Worm (Caenorhabditis elegans) whole organism, late embryonic: ENCODE results near the gene K10C9.7.
A peak's percentile ranks its signal among the peaks of the same experiment; 100 is the strongest.

Experiments used
- C08G9.2 ChIP-seq: sonication (generic microtip); optimal IDR thresholded peaks from 2 replicates; lab custom pipeline; 2016; ENCODE audit warnings: mild to moderate bottlenecking, missing genetic modification characterization, moderate library complexity, missing compliant biosample characterization
- F13H6.1 ChIP-seq: sonication (generic microtip); optimal IDR thresholded peaks from 2 replicates; lab custom pipeline; 2016; ENCODE audit warnings: missing genetic modification characterization, missing compliant biosample characterization
- K02D7.2 ChIP-seq: sonication (generic microtip); optimal IDR thresholded peaks from 2 replicates; lab custom pipeline; 2017; ENCODE audit warnings: mild to moderate bottlenecking, missing genetic modification characterization, missing compliant biosample characterization
- K09A11.1 ChIP-seq: sonication (generic microtip); optimal IDR thresholded peaks from 2 replicates; lab custom pipeline; 2017; ENCODE audit warnings: antibody characterized with exemption, mild to moderate bottlenecking, missing genetic modification characterization, missing compliant biosample characterization; ENCODE audit not compliant: insufficient read depth
- Y22D7AL.16 ChIP-seq: sonication (generic microtip); optimal IDR thresholded peaks from 2 replicates; lab custom pipeline; 2016; ENCODE audit warnings: missing genetic modification characterization, missing compliant biosample characterization
- ama-1 ChIP-seq: fragments of 150-350 bp; optimal IDR thresholded peaks from 2 replicates; lab custom pipeline; 2014
- ceh-14 ChIP-seq: sonication (generic microtip); optimal IDR thresholded peaks from 2 replicates; lab custom pipeline; 2016; ENCODE audit warnings: missing genotype, missing genetic modification characterization, missing compliant biosample characterization
- ceh-18 ChIP-seq: sonication (generic microtip); optimal IDR thresholded peaks from 2 replicates; lab custom pipeline; 2016; ENCODE audit warnings: missing genetic modification characterization, missing compliant biosample characterization
- ceh-22 ChIP-seq: sonication (generic microtip); optimal IDR thresholded peaks from 2 replicates; lab custom pipeline; 2017; ENCODE audit warnings: missing biosample characterization, missing genetic modification characterization
- ceh-24 ChIP-seq: sonication (generic microtip); optimal IDR thresholded peaks from 2 replicates; lab custom pipeline; 2016; ENCODE audit warnings: mild to moderate bottlenecking, missing genetic modification characterization, missing compliant biosample characterization
- ceh-31 ChIP-seq: sonication (generic microtip); optimal IDR thresholded peaks from 2 replicates; lab custom pipeline; 2016; ENCODE audit warnings: missing genetic modification characterization, missing compliant biosample characterization
- ceh-34 ChIP-seq: sonication (generic microtip); optimal IDR thresholded peaks from 2 replicates; lab custom pipeline; 2016; ENCODE audit warnings: mild to moderate bottlenecking, missing genetic modification characterization, missing compliant biosample characterization
- ceh-45 ChIP-seq: fragments of 200-800 bp; sonication (Bioruptor generic); IDR thresholded peaks from 2 replicates; pipeline ENCODE4 v1.3.6; 2022; ENCODE audit warnings: missing genetic modification reagents, missing genetic modification characterization, missing compliant biosample characterization
- ceh-48 ChIP-seq: sonication (generic microtip); optimal IDR thresholded peaks from 2 replicates; lab custom pipeline; 2016; ENCODE audit warnings: missing genetic modification characterization, inconsistent platforms, missing compliant biosample characterization
- ceh-6 ChIP-seq: fragments of 200-800 bp; sonication (Bioruptor generic); optimal IDR thresholded peaks from 2 replicates; lab custom pipeline; 2018; ENCODE audit warnings: mild to moderate bottlenecking, missing genetic modification characterization, missing compliant biosample characterization
- ceh-9 ChIP-seq: sonication (generic microtip); optimal IDR thresholded peaks from 2 replicates; lab custom pipeline; 2016; ENCODE audit warnings: mild to moderate bottlenecking, missing genetic modification characterization, inconsistent platforms, missing compliant biosample characterization
- che-1 ChIP-seq: sonication (generic microtip); optimal IDR thresholded peaks from 2 replicates; lab custom pipeline; 2016; ENCODE audit warnings: mild to moderate bottlenecking, missing genetic modification characterization, missing compliant biosample characterization
- dve-1 ChIP-seq: sonication (generic microtip); optimal IDR thresholded peaks from 2 replicates; lab custom pipeline; 2017; ENCODE audit warnings: antibody characterized with exemption, mild to moderate bottlenecking, missing genetic modification characterization, missing compliant biosample characterization
- elt-2 ChIP-seq: sonication (generic microtip); optimal IDR thresholded peaks from 2 replicates; lab custom pipeline; 2016; ENCODE audit warnings: missing genetic modification reagents, missing genetic modification characterization, missing compliant biosample characterization
- eyg-1 ChIP-seq: sonication (generic microtip); optimal IDR thresholded peaks from 2 replicates; lab custom pipeline; 2016; ENCODE audit warnings: missing genotype, missing genetic modification characterization, missing compliant biosample characterization
- fax-1 ChIP-seq: sonication (generic microtip); optimal IDR thresholded peaks from 2 replicates; lab custom pipeline; 2016; ENCODE audit warnings: missing genotype, missing genetic modification characterization, missing compliant biosample characterization
- fkh-6 ChIP-seq: sonication (generic microtip); optimal IDR thresholded peaks from 2 replicates; lab custom pipeline; 2016; ENCODE audit warnings: missing genetic modification characterization, missing compliant biosample characterization
- hlh-30 ChIP-seq: sonication (generic microtip); optimal IDR thresholded peaks from 2 replicates; lab custom pipeline; 2017; ENCODE audit warnings: antibody characterized with exemption, missing genetic modification characterization, missing compliant biosample characterization; ENCODE audit not compliant: insufficient read depth
- hlh-6 ChIP-seq: sonication (generic microtip); optimal IDR thresholded peaks from 2 replicates; lab custom pipeline; 2016; ENCODE audit warnings: missing genotype, missing genetic modification characterization, missing compliant biosample characterization
- lim-6 ChIP-seq: sonication (generic microtip); optimal IDR thresholded peaks from 2 replicates; lab custom pipeline; 2016; ENCODE audit warnings: missing genetic modification characterization, missing compliant biosample characterization
- lin-11 ChIP-seq: fragments of 200-800 bp; sonication (Bioruptor generic); optimal IDR thresholded peaks from 2 replicates; lab custom pipeline; 2018; ENCODE audit warnings: mild to moderate bottlenecking, missing genetic modification characterization, missing compliant biosample characterization
- nfya-1 ChIP-seq: sonication (generic microtip); optimal IDR thresholded peaks from 2 replicates; lab custom pipeline; 2017; ENCODE audit warnings: missing genetic modification characterization, mild to moderate bottlenecking, missing compliant biosample characterization, antibody characterized with exemption, moderate library complexity
- nhr-232 ChIP-seq: sonication (generic microtip); optimal IDR thresholded peaks from 2 replicates; lab custom pipeline; 2016; ENCODE audit warnings: missing genetic modification characterization, missing compliant biosample characterization
- pha-2 ChIP-seq: sonication (generic microtip); optimal IDR thresholded peaks from 2 replicates; lab custom pipeline; 2017; ENCODE audit warnings: mild to moderate bottlenecking, missing genetic modification characterization, missing compliant biosample characterization
- pros-1 ChIP-seq: fragments of 150-350 bp; optimal IDR thresholded peaks from 2 replicates; lab custom pipeline; 2014; ENCODE audit warnings: missing biosample characterization, missing genetic modification reagents, missing genetic modification characterization
- rnt-1 ChIP-seq: sonication (generic microtip); optimal IDR thresholded peaks from 2 replicates; lab custom pipeline; 2016; ENCODE audit warnings: missing genetic modification characterization, missing compliant biosample characterization
- sdc-2 ChIP-seq: sonication (generic microtip); optimal IDR thresholded peaks from 2 replicates; lab custom pipeline; 2016; ENCODE audit warnings: missing genotype, missing genetic modification characterization, missing compliant biosample characterization
- tbx-7 ChIP-seq: sonication (generic microtip); optimal IDR thresholded peaks from 2 replicates; lab custom pipeline; 2016; ENCODE audit warnings: missing genotype, missing genetic modification characterization, missing compliant biosample characterization
- ttx-3 ChIP-seq: sonication (generic microtip); optimal IDR thresholded peaks from 2 replicates; lab custom pipeline; 2016; ENCODE audit warnings: missing genetic modification reagents, missing genetic modification characterization, missing compliant biosample characterization
- unc-42 ChIP-seq: sonication (generic microtip); optimal IDR thresholded peaks from 2 replicates; lab custom pipeline; 2016; ENCODE audit warnings: missing genotype, missing genetic modification characterization, missing compliant biosample characterization
- unc-86 ChIP-seq: sonication (generic microtip); optimal IDR thresholded peaks from 2 replicates; lab custom pipeline; 2016; ENCODE audit warnings: missing genetic modification characterization, missing compliant biosample characterization
- zip-5 ChIP-seq: sonication (generic microtip); optimal IDR thresholded peaks from 2 replicates; lab custom pipeline; 2016; ENCODE audit warnings: missing genetic modification characterization, missing compliant biosample characterization

The K10C9.7 gene

DNA sequence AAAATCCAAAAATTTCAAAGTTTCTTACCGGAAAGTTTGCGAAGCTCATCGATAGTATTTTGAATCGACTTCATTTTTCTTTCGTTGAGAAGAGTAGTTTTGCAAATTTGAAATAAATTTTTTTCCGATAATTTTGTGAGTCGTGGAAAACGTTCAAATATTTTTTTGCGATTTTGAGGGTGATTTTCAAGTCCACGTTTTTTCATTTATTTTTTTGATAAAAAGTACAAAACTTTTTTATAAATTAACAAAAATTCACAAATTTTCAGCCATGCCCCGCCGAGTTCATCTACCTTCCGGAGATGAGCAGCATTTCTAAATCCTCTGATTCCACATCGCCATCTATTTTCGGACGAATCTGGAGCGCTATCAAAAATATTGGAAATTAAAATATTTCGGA lies at the start of gene K10C9.7:
K10C9.7 (minus strand) TSS at position 101 of the 400 bp plus-strand sequence.
- TF ChIP-seq rnt-1 (tag; lab: Kevin White, UChicago) (no peak), K02D7.2 (tag; lab: Kevin White, UChicago) (no peak), che-1 (tag; lab: Kevin White, UChicago) (no peak), eyg-1 (tag; lab: Kevin White, UChicago) (no peak)

DNA sequence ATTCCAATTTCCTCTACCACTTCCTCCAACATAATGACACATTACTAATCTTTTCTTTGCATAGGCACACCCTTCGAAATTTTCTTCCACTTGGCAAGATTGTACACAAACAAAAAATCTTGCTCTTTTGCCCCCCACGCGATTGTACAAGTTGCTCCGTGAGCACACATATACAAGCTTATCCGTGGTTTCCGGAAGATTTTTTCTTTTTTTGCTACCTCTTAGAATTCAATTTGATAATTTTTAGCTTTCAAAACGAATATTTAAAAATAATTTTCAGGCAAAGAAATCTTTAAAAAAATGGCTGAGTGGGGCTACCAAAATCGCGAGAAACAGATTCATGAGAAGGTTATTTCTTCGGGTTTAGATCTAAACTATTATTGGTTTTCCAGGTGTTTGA lies 45.3 kb upstream of the K10C9.7 start, which contains the start of gene Y50D4B.1:
Y50D4B.1 (plus strand) TSS at position 301 of the 400 bp plus-strand sequence.
- TF ChIP-seq elt-2 (tag; lab: Kevin White, UChicago) = no peak
- no peak for TF ChIP-seq ceh-18
- TF ChIP-seq zip-5 = no peak
- TF ChIP-seq ceh-34 = no peak
- TF ChIP-seq rnt-1 (tag; lab: Kevin White, UChicago) = no peak
- no peak for TF ChIP-seq ceh-22
- no peak for TF ChIP-seq tbx-7 (tag; lab: Kevin White, UChicago)
- no peak for TF ChIP-seq ceh-9
- no peak for TF ChIP-seq lim-6 (tag; lab: Kevin White, UChicago)
- no peak for TF ChIP-seq sdc-2 (tag; lab: Kevin White, UChicago)
- TF ChIP-seq ceh-48 (tag; lab: Kevin White, UChicago) = no peak
- TF ChIP-seq ceh-14 (tag; lab: Kevin White, UChicago) = no peak
- TF ChIP-seq hlh-30 (tag; lab: Kevin White, UChicago) = no peak
- no peak for TF ChIP-seq fkh-6

DNA sequence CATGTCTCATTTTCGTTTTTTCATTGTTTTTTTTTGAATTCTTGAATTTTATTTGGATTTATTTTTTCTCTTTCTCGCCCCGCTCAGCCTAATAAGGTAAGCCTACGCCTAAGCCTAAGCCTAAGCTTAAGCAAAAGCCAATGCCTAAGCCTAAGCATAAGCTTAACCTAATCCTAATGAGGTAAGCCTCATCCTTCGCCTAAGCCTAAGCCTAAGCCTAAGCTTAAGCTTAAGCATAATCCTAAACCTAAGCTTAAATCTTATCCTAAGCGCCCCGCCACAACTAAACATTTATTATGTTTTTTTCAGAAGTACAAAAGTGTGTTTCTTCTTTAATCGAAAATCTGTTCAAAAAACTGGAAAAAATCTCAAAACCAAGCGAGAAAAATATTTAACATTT lies 44.8 kb upstream of the K10C9.7 start:
- no peak for TF ChIP-seq ttx-3
- no peak for TF ChIP-seq hlh-30 (tag; lab: Kevin White, UChicago)
- no peak for TF ChIP-seq ceh-9
- no peak for TF ChIP-seq C08G9.2
- no peak for TF ChIP-seq nhr-232
- TF ChIP-seq dve-1 = peak; percentile 66
- TF ChIP-seq, all 69 proteins: peak for 1

DNA sequence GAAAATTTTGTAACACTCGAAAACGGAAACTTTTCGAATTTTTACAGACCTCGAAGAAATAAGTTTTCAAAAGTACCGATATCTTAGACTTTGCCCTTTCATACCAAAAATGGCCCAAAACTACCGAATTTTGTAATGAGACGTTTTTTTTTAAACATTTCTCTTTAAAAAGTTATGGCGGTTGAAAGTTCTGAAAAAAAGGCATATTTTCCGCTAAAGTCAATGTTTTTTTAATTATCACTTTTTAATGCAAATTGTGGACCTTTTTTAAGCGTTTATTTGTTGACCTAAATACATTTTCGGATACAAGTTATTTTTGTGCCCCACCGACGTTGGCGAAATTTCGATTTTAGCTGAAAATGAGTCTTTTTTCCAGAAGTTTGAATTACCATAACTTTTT lies 35.2 kb upstream of the K10C9.7 start:
- TF ChIP-seq Y22D7AL.16 (no peak), zip-5 (no peak), fax-1 (tag; lab: Kevin White, UChicago) (no peak), ama-1 (no peak), tbx-7 (tag; lab: Kevin White, UChicago) (no peak), ceh-48 (tag; lab: Kevin White, UChicago) (no peak), pha-2 (tag; lab: Kevin White, UChicago) (no peak), unc-42 (no peak), ceh-9 (no peak), ceh-6 (no peak), ceh-18 (no peak), hlh-6 (tag; lab: Kevin White, UChicago) (no peak), unc-86 (tag; lab: Kevin White, UChicago) (no peak), ceh-31 (no peak), lin-11 (tag; lab: Kevin White, UChicago) (no peak), nfya-1 (tag; lab: Kevin White, UChicago) (no peak), lim-6 (tag; lab: Kevin White, UChicago) (no peak), pros-1 (tag; lab: Kevin White, UChicago) (no peak), ceh-45 (GFP tag; lab: Robert Waterston, UW) (no peak), nhr-232 (no peak)

DNA sequence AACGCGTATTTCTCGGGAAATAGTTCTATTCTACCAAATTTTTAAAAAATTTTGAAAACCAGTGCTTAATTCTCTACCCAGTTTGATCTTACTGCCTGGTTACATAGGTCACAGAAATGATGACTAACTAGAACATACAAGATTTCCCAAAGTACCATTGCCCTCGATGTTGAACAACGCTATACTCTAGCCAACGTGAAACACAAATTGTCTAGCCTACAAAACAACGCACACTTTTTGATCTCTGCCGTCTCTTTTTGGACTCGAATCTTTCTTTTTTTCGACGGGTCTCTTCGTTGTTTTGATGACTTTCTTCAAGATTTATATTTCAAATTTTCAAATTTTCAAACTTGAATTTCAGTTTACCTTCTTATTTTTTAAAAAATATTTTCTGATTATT lies 32.9 kb upstream of the K10C9.7 start, which contains the start of gene Y50D4B.2:
Y50D4B.2 (plus strand) TSS at position 301 of the 400 bp plus-strand sequence.
- no peak for TF ChIP-seq elt-2 (tag; lab: Kevin White, UChicago)
- TF ChIP-seq F13H6.1 (tag; lab: Kevin White, UChicago) = no peak
- no peak for TF ChIP-seq ceh-31
- no peak for TF ChIP-seq K09A11.1 (tag; lab: Kevin White, UChicago)
- no peak for TF ChIP-seq ceh-24 (tag; lab: Kevin White, UChicago)
